Worm (Caenorhabditis elegans): ENCODE data around the gene rab-21.

ce11 chrII:8749084-8749483 lies 34.3 kb upstream of the rab-21 start:
- TF ChIP-seq lin-13 (GFP tag; optimal IDR thresholded peaks at IDR 0.05) = no peak
- TF ChIP-seq fos-1 (tag; optimal IDR thresholded peaks at IDR 0.05) = no peak
- TF ChIP-seq mdl-1 (tag; optimal IDR thresholded peaks at IDR 0.05) = no peak
- no peak for TF ChIP-seq sox-4 (tag; optimal IDR thresholded peaks at IDR 0.05)
- TF ChIP-seq elt-3 (tag; optimal IDR thresholded peaks at IDR 0.05) = no peak
- TF ChIP-seq ztf-11 (tag; optimal IDR thresholded peaks at IDR 0.05) = no peak
- TF ChIP-seq nhr-77 (tag; optimal IDR thresholded peaks at IDR 0.05) = no peak
- no peak for TF ChIP-seq alr-1 (tag; optimal IDR thresholded peaks at IDR 0.05; ENCODE audit: borderline replicate concordance)

Data from whole organism, L1 larva.